Worm (Caenorhabditis elegans) whole organism, late embryonic: ENCODE measurements around the gene R09E10.6.

Source experiments
- C08G9.2 ChIP-seq: sonication (generic microtip); optimal IDR thresholded peaks from 2 replicates; lab custom pipeline; 2016; ENCODE audit warnings: mild to moderate bottlenecking, missing genetic modification characterization, moderate library complexity, missing compliant biosample characterization
- F13H6.1 ChIP-seq: sonication (generic microtip); optimal IDR thresholded peaks from 2 replicates; lab custom pipeline; 2016; ENCODE audit warnings: missing genetic modification characterization, missing compliant biosample characterization
- K09A11.1 ChIP-seq: sonication (generic microtip); optimal IDR thresholded peaks from 2 replicates; lab custom pipeline; 2017; ENCODE audit warnings: antibody characterized with exemption, mild to moderate bottlenecking, missing genetic modification characterization, missing compliant biosample characterization; ENCODE audit not compliant: insufficient read depth
- T23F11.4 ChIP-seq: fragments of 200-800 bp; sonication (Bioruptor generic); optimal IDR thresholded peaks from 2 replicates; lab custom pipeline; 2018; ENCODE audit warnings: mild to moderate bottlenecking, missing genetic modification characterization, missing compliant biosample characterization
- ama-1 ChIP-seq: fragments of 150-350 bp; optimal IDR thresholded peaks from 2 replicates; lab custom pipeline; 2014
- ceh-14 ChIP-seq: sonication (generic microtip); optimal IDR thresholded peaks from 2 replicates; lab custom pipeline; 2016; ENCODE audit warnings: missing genotype, missing genetic modification characterization, missing compliant biosample characterization
- ceh-18 ChIP-seq: sonication (generic microtip); optimal IDR thresholded peaks from 2 replicates; lab custom pipeline; 2016; ENCODE audit warnings: missing genetic modification characterization, missing compliant biosample characterization
- ceh-19 ChIP-seq: fragments of 200-800 bp; sonication (Bioruptor generic); optimal IDR thresholded peaks from 2 replicates; lab custom pipeline; 2018; ENCODE audit warnings: mild to moderate bottlenecking, missing genetic modification characterization, missing compliant biosample characterization
- ceh-2 ChIP-seq: sonication (generic microtip); optimal IDR thresholded peaks from 2 replicates; lab custom pipeline; 2016; ENCODE audit warnings: missing genotype, missing genetic modification characterization, missing compliant biosample characterization
- ceh-30 ChIP-seq: fragments of 150-350 bp; optimal IDR thresholded peaks from 2 replicates; lab custom pipeline; 2014; ENCODE audit warnings: missing biosample characterization, missing genetic modification characterization
- ceh-45 ChIP-seq: fragments of 200-800 bp; sonication (Bioruptor generic); IDR thresholded peaks from 2 replicates; pipeline ENCODE4 v1.3.6; 2022; ENCODE audit warnings: missing genetic modification reagents, missing genetic modification characterization, missing compliant biosample characterization
- ceh-9 ChIP-seq: sonication (generic microtip); optimal IDR thresholded peaks from 2 replicates; lab custom pipeline; 2016; ENCODE audit warnings: mild to moderate bottlenecking, missing genetic modification characterization, inconsistent platforms, missing compliant biosample characterization
- che-1 ChIP-seq: sonication (generic microtip); optimal IDR thresholded peaks from 2 replicates; lab custom pipeline; 2016; ENCODE audit warnings: mild to moderate bottlenecking, missing genetic modification characterization, missing compliant biosample characterization
- dmd-4 ChIP-seq: sonication (generic microtip); optimal IDR thresholded peaks from 2 replicates; lab custom pipeline; 2016; ENCODE audit warnings: borderline replicate concordance, missing genetic modification characterization, missing compliant biosample characterization
- elt-2 ChIP-seq: sonication (generic microtip); optimal IDR thresholded peaks from 2 replicates; lab custom pipeline; 2016; ENCODE audit warnings: missing genetic modification reagents, missing genetic modification characterization, missing compliant biosample characterization
- ets-4 ChIP-seq: sonication (generic microtip); optimal IDR thresholded peaks from 2 replicates; lab custom pipeline; 2016; ENCODE audit warnings: missing genetic modification characterization, missing compliant biosample characterization
- fkh-10 ChIP-seq: fragments of 150-350 bp; optimal IDR thresholded peaks from 2 replicates; lab custom pipeline; 2014; ENCODE audit warnings: missing biosample characterization, missing genetic modification reagents, missing genetic modification characterization
- fkh-6 ChIP-seq: sonication (generic microtip); optimal IDR thresholded peaks from 2 replicates; lab custom pipeline; 2016; ENCODE audit warnings: missing genetic modification characterization, missing compliant biosample characterization
- gmeb-2 ChIP-seq: sonication (generic microtip); optimal IDR thresholded peaks from 2 replicates; lab custom pipeline; 2016; ENCODE audit warnings: missing genetic modification characterization, inconsistent platforms, missing compliant biosample characterization
- hlh-13 ChIP-seq: fragments of 200-800 bp; sonication (Bioruptor generic); optimal IDR thresholded peaks from 2 replicates; lab custom pipeline; 2018; ENCODE audit warnings: mild to moderate bottlenecking, missing genetic modification characterization, missing compliant biosample characterization
- hlh-15 ChIP-seq: sonication (generic microtip); optimal IDR thresholded peaks from 2 replicates; lab custom pipeline; 2016; ENCODE audit warnings: missing genetic modification characterization, missing compliant biosample characterization
- hlh-30 ChIP-seq: sonication (generic microtip); optimal IDR thresholded peaks from 2 replicates; lab custom pipeline; 2017; ENCODE audit warnings: antibody characterized with exemption, missing genetic modification characterization, missing compliant biosample characterization; ENCODE audit not compliant: insufficient read depth
- hlh-6 ChIP-seq: sonication (generic microtip); optimal IDR thresholded peaks from 2 replicates; lab custom pipeline; 2016; ENCODE audit warnings: missing genotype, missing genetic modification characterization, missing compliant biosample characterization
- hlh-8 ChIP-seq: sonication (generic microtip); optimal IDR thresholded peaks from 2 replicates; lab custom pipeline; 2016; ENCODE audit warnings: missing genotype, missing genetic modification characterization, missing compliant biosample characterization
- lin-11 ChIP-seq: fragments of 200-800 bp; sonication (Bioruptor generic); optimal IDR thresholded peaks from 2 replicates; lab custom pipeline; 2018; ENCODE audit warnings: mild to moderate bottlenecking, missing genetic modification characterization, missing compliant biosample characterization
- madf-2 ChIP-seq: sonication (generic microtip); optimal IDR thresholded peaks from 2 replicates; lab custom pipeline; 2017; ENCODE audit warnings: missing genetic modification characterization, missing compliant biosample characterization
- mec-3 ChIP-seq: sonication (generic microtip); optimal IDR thresholded peaks from 2 replicates; lab custom pipeline; 2016; ENCODE audit warnings: borderline replicate concordance, missing genetic modification characterization, missing compliant biosample characterization
- nhr-11 ChIP-seq: fragments of 150-350 bp; optimal IDR thresholded peaks from 2 replicates; lab custom pipeline; 2014; ENCODE audit warnings: missing biosample characterization, missing genetic modification characterization
- nhr-232 ChIP-seq: sonication (generic microtip); optimal IDR thresholded peaks from 2 replicates; lab custom pipeline; 2016; ENCODE audit warnings: missing genetic modification characterization, missing compliant biosample characterization
- npax-4 ChIP-seq: sonication (generic microtip); optimal IDR thresholded peaks from 2 replicates; lab custom pipeline; 2016; ENCODE audit warnings: missing genetic modification characterization, missing compliant biosample characterization
- odd-2 ChIP-seq: sonication (generic microtip); optimal IDR thresholded peaks from 2 replicates; lab custom pipeline; 2017; ENCODE audit warnings: antibody characterized with exemption, mild to moderate bottlenecking, missing genetic modification characterization, missing compliant biosample characterization
- pag-3 ChIP-seq: sonication (generic microtip); optimal IDR thresholded peaks from 2 replicates; lab custom pipeline; 2016; ENCODE audit warnings: missing compliant biosample characterization, missing genetic modification characterization, borderline replicate concordance
- pha-2 ChIP-seq: sonication (generic microtip); optimal IDR thresholded peaks from 2 replicates; lab custom pipeline; 2017; ENCODE audit warnings: mild to moderate bottlenecking, missing genetic modification characterization, missing compliant biosample characterization
- pqm-1 ChIP-seq: sonication (generic microtip); optimal IDR thresholded peaks from 2 replicates; lab custom pipeline; 2016; ENCODE audit warnings: missing genetic modification characterization, missing compliant biosample characterization
- rnt-1 ChIP-seq: sonication (generic microtip); optimal IDR thresholded peaks from 2 replicates; lab custom pipeline; 2016; ENCODE audit warnings: missing genetic modification characterization, missing compliant biosample characterization
- sox-4 ChIP-seq: sonication (generic microtip); optimal IDR thresholded peaks from 2 replicates; lab custom pipeline; 2017; ENCODE audit warnings: mild to moderate bottlenecking, missing genetic modification characterization, inconsistent platforms, missing compliant biosample characterization
- syd-9 ChIP-seq: sonication (generic microtip); optimal IDR thresholded peaks from 2 replicates; lab custom pipeline; 2016; ENCODE audit warnings: mild to moderate bottlenecking, missing genetic modification characterization, moderate library complexity, missing compliant biosample characterization
- tbx-2 ChIP-seq: sonication (generic microtip); optimal IDR thresholded peaks from 2 replicates; lab custom pipeline; 2016; ENCODE audit warnings: missing genetic modification characterization, missing compliant biosample characterization
- unc-3 ChIP-seq, 2 experiments: fragments of 200-800 bp in 1 of 2; sonication (Bioruptor generic) in 1 of 2; sonication (generic microtip) in 1 of 2; conservative IDR thresholded peaks in 1 of 2; optimal IDR thresholded peaks in 1 of 2; 2 replicates each; pipeline versions ENCODE4 v1.3.6 to Lab custom; 2016 to 2022; ENCODE audit warnings: missing compliant biosample characterization in 2 of 2, missing genetic modification characterization in 2 of 2, missing genetic modification reagents in 1 of 2
- unc-42 ChIP-seq: sonication (generic microtip); optimal IDR thresholded peaks from 2 replicates; lab custom pipeline; 2016; ENCODE audit warnings: missing genotype, missing genetic modification characterization, missing compliant biosample characterization
- unc-86 ChIP-seq: sonication (generic microtip); optimal IDR thresholded peaks from 2 replicates; lab custom pipeline; 2016; ENCODE audit warnings: missing genetic modification characterization, missing compliant biosample characterization
- zip-5 ChIP-seq: sonication (generic microtip); optimal IDR thresholded peaks from 2 replicates; lab custom pipeline; 2016; ENCODE audit warnings: missing genetic modification characterization, missing compliant biosample characterization
- ztf-16 ChIP-seq: sonication (generic microtip); optimal IDR thresholded peaks from 2 replicates; lab custom pipeline; 2017; ENCODE audit warnings: missing genetic modification characterization, missing compliant biosample characterization

Gene R09E10.6

DNA sequence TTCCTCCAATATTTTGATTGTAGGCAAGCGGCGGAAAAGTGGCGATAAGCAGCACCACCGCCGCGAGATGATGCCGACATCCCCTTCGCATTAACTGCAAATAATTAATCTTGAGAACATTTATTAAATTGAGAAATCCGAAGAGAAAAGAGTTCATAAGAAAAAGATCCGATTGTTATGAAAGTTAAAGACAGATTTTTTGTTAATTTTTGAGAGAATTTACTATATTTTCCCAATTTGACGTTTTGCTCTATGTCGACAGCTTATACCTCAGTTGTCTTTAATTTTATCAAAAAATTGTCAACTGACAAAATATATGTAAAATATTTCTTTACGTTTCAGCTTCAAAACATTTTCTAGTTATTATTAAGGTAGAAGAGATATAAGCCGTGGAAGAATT, 8.3 kb upstream of the R09E10.6 start, which contains the start of gene R09E10.5:
TSS of gene R09E10.5 (minus strand) at position 101 of the 400 bp plus-strand sequence.
- TF ChIP-seq ets-4: no peak
- no peak for TF ChIP-seq odd-2 (tag; lab: Kevin White, UChicago)
- no peak for TF ChIP-seq dmd-4 (tag; lab: Kevin White, UChicago)
- no peak for TF ChIP-seq unc-3 (GFP tag; conservative IDR thresholded peaks at IDR 0.05; lab: Robert Waterston, UW)
- TF ChIP-seq unc-3 (tag; optimal IDR thresholded peaks at IDR 0.05; lab: Kevin White, UChicago): no peak
- TF ChIP-seq mec-3 (tag; lab: Kevin White, UChicago): no peak
- TF ChIP-seq unc-42: no peak
- no peak for TF ChIP-seq ceh-14
- no peak for TF ChIP-seq nhr-11 (tag; lab: Kevin White, UChicago)
- TF ChIP-seq gmeb-2 (tag; lab: Kevin White, UChicago): no peak
- no peak for TF ChIP-seq ceh-19
- no peak for TF ChIP-seq lin-11
- no peak for TF ChIP-seq F13H6.1 (tag; lab: Kevin White, UChicago)
- TF ChIP-seq ceh-9: no peak
- TF ChIP-seq hlh-30 (tag; lab: Kevin White, UChicago): no peak
- no peak for TF ChIP-seq ceh-18 (tag; lab: Kevin White, UChicago)
- TF ChIP-seq zip-5 (tag; lab: Kevin White, UChicago): no peak
- no peak for TF ChIP-seq hlh-6 (tag; lab: Kevin White, UChicago)
- TF ChIP-seq ceh-2: no peak
- TF ChIP-seq pqm-1 (tag; lab: Kevin White, UChicago): no peak
- TF ChIP-seq elt-2 (tag; lab: Kevin White, UChicago): no peak

DNA sequence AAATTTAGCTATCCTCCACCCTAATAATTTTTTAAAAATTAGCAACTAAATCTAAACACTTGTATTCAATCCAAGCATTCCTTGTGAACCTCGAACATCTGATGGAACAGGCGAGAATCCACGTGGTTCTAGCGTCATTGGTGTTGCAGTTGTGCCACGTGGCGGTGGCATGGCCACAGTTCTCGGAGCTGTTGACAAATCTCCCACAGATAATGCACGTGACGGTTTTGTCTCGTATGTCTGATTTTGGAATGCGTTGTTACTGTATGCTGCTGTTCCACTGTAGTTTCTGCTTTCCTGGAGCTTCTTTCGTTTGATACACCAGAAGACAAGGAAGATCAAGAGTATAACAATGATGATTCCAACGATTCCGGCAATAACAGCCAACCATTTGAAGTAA, 2.1 kb upstream of the R09E10.6 start:
- TF ChIP-seq rnt-1: no peak
- TF ChIP-seq K09A11.1 (tag; lab: Kevin White, UChicago): no peak
- no peak for TF ChIP-seq ama-1 (lab: Kevin White, UChicago)
- TF ChIP-seq F13H6.1 (tag; lab: Kevin White, UChicago): no peak
- TF ChIP-seq unc-42: no peak
- no peak for TF ChIP-seq ceh-45 (GFP tag; lab: Robert Waterston, UW)
- TF ChIP-seq ceh-9: no peak
- no peak for TF ChIP-seq C08G9.2
- no peak for TF ChIP-seq mec-3 (tag; lab: Kevin White, UChicago)
- no peak for TF ChIP-seq ceh-14
- no peak for TF ChIP-seq hlh-6 (tag; lab: Kevin White, UChicago)
- TF ChIP-seq tbx-2 (tag; lab: Kevin White, UChicago): no peak
- no peak for TF ChIP-seq hlh-13 (GFP tag; lab: Kevin White, UChicago)
- TF ChIP-seq madf-2 (tag; lab: Kevin White, UChicago): no peak
- no peak for TF ChIP-seq hlh-8 (tag; lab: Kevin White, UChicago)
- TF ChIP-seq ets-4: no peak
- TF ChIP-seq pqm-1 (tag; lab: Kevin White, UChicago): no peak
- no peak for TF ChIP-seq fkh-10 (GFP tag; lab: Kevin White, UChicago)
- TF ChIP-seq syd-9: no peak
- TF ChIP-seq pag-3: no peak

DNA sequence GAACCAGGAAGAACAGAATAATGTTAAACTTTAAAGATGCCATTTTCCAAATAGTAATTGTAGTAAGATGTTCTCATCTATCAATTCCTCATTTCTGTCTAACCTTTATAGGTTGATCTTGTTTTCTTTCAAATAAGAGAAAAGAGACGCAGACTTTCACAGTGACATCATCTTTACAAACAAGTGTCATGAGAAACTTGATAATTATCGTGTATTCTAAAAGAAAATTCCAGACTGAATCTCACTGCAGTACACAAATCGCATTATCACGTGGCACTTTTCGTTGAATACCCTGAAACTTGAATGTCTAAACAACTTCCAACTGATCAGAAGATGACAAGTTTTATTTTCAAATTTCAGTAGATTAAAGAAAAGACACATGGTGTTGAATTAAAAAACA, 1.2 kb upstream of the R09E10.6 start, which contains the start of gene R09E10.13:
TSS of gene R09E10.13 (minus strand) at position 61 of the 400 bp plus-strand sequence.
- TF ChIP-seq hlh-15 (tag; lab: Kevin White, UChicago): no peak

DNA sequence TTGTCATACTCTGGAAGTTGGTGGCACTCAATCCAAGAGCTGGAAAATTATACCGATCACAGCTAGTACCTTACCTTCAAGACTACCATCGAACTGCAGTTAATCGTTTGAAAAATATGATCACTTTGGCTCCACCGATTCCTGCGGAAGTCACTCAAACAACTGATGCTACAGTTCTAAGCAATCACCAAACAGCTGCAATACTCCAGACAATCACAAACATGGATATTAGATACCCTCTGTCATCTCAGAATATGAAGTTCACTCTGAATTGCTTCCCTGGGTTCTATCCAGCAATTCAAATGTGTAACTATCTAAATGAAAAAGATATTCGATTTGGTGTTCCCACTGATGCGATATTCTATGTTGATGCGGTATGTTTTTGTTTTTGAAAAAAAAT, 5.4 kb downstream of the R09E10.6 start:
- TF ChIP-seq T23F11.4 (GFP tag; lab: Kevin White, UChicago) (no peak), ztf-16 (no peak), unc-3 (GFP tag; conservative IDR thresholded peaks at IDR 0.05; lab: Robert Waterston, UW) (no peak), unc-3 (tag; optimal IDR thresholded peaks at IDR 0.05; lab: Kevin White, UChicago) (no peak), npax-4 (tag; lab: Kevin White, UChicago) (no peak), madf-2 (tag; lab: Kevin White, UChicago) (no peak), unc-86 (no peak), pqm-1 (tag; lab: Kevin White, UChicago) (no peak), zip-5 (tag; lab: Kevin White, UChicago) (no peak), nhr-232 (no peak), ceh-30 (tag; lab: Kevin White, UChicago) (no peak), sox-4 (tag; lab: Kevin White, UChicago) (no peak), pha-2 (tag; lab: Kevin White, UChicago) (no peak), mec-3 (tag; lab: Kevin White, UChicago) (no peak), hlh-6 (tag; lab: Kevin White, UChicago) (no peak), fkh-6 (tag; lab: Kevin White, UChicago) (no peak), che-1 (tag; lab: Kevin White, UChicago) (no peak)
